Worm (Caenorhabditis elegans) whole organism, L4 larva: ENCODE results near the gene Y22D7AR.6.

Experiments used
- F10B5.3 ChIP-seq: sonication (generic microtip); optimal IDR thresholded peaks from 2 replicates; lab custom pipeline; 2016; ENCODE audit warnings: mild to moderate bottlenecking, missing genetic modification characterization, missing compliant biosample characterization
- F37D6.2 ChIP-seq: sonication (generic microtip); optimal IDR thresholded peaks from 2 replicates; lab custom pipeline; 2016; ENCODE audit warnings: mild to moderate bottlenecking, missing genetic modification characterization, missing compliant biosample characterization
- R02D3.7 ChIP-seq: fragments of 150-350 bp; sonication (generic microtip); optimal IDR thresholded peaks from 3 replicates; lab custom pipeline; 2014; ENCODE audit warnings: missing biosample characterization, missing genetic modification characterization
- Y75B8A.6 ChIP-seq: fragments of 200-800 bp; sonication (Bioruptor generic); IDR thresholded peaks from 2 replicates; pipeline ENCODE4 v1.3.6; 2022; ENCODE audit warnings: missing genetic modification reagents, missing genetic modification characterization, missing compliant biosample characterization
- ZK337.2 ChIP-seq: fragments of 200-800 bp; sonication (Bioruptor generic); IDR thresholded peaks from 2 replicates; pipeline ENCODE4 v1.3.6; 2022; ENCODE audit warnings: missing genetic modification reagents, missing genetic modification characterization, missing compliant biosample characterization
- arid-1 ChIP-seq: fragments of 200-800 bp; sonication (Bioruptor generic); conservative IDR thresholded peaks from 2 replicates; pipeline ENCODE4 v1.3.6; 2022; ENCODE audit warnings: missing genetic modification reagents, missing genetic modification characterization, missing compliant biosample characterization
- ceh-20 ChIP-seq: fragments of 200-800 bp; sonication (Bioruptor generic); IDR thresholded peaks from 2 replicates; pipeline ENCODE4 v1.3.6; 2022; ENCODE audit warnings: missing genetic modification reagents, missing genetic modification characterization, missing compliant biosample characterization
- ceh-28 ChIP-seq: fragments of 150-350 bp; optimal IDR thresholded peaks from 2 replicates; lab custom pipeline; 2014; ENCODE audit warnings: missing biosample characterization, missing genetic modification reagents, missing genetic modification characterization
- ceh-32 ChIP-seq: sonication (generic microtip); optimal IDR thresholded peaks from 2 replicates; lab custom pipeline; 2016; ENCODE audit warnings: mild to moderate bottlenecking, missing genetic modification characterization, missing compliant biosample characterization; ENCODE audit not compliant: poor library complexity
- ces-1 ChIP-seq: fragments of 150-350 bp; sonication (generic microtip); optimal IDR thresholded peaks from 4 replicates; lab custom pipeline; 2014; ENCODE audit warnings: missing biosample characterization, missing genetic modification reagents, missing genetic modification characterization
- daf-12 ChIP-seq: fragments of 150-350 bp; optimal IDR thresholded peaks from 2 replicates; lab custom pipeline; 2014; ENCODE audit warnings: missing biosample characterization, missing genetic modification reagents, missing genetic modification characterization
- daf-19 ChIP-seq: fragments of 200-800 bp; sonication (Bioruptor generic); conservative IDR thresholded peaks from 2 replicates; pipeline ENCODE4 v1.3.6; 2022; ENCODE audit warnings: missing genetic modification characterization, missing compliant biosample characterization
- dmd-6 ChIP-seq: fragments of 200-800 bp; sonication (Bioruptor generic); IDR thresholded peaks from 2 replicates; pipeline ENCODE4 v1.3.6; 2022; ENCODE audit warnings: missing genetic modification reagents, missing genetic modification characterization, missing compliant biosample characterization
- dmd-9 ChIP-seq: fragments of 200-800 bp; sonication (Bioruptor generic); IDR thresholded peaks from 2 replicates; pipeline ENCODE4 v1.3.6; 2022; ENCODE audit warnings: missing genetic modification reagents, missing genetic modification characterization, missing compliant biosample characterization
- egl-43 ChIP-seq: fragments of 200-800 bp; sonication (Bioruptor generic); IDR thresholded peaks from 2 replicates; pipeline ENCODE4 v1.3.6; 2022; ENCODE audit warnings: missing genetic modification reagents, missing genetic modification characterization, missing compliant biosample characterization
- fkh-10 ChIP-seq: fragments of 150-350 bp; optimal IDR thresholded peaks from 2 replicates; lab custom pipeline; 2014; ENCODE audit warnings: missing biosample characterization, missing genetic modification reagents, missing genetic modification characterization
- hlh-11 ChIP-seq: fragments of 200-800 bp; sonication (Bioruptor generic); optimal IDR thresholded peaks from 2 replicates; lab custom pipeline; 2018; ENCODE audit warnings: mild to moderate bottlenecking, missing genetic modification characterization, missing compliant biosample characterization
- hlh-30 ChIP-seq: sonication (generic microtip); optimal IDR thresholded peaks from 2 replicates; lab custom pipeline; 2017; ENCODE audit warnings: antibody characterized with exemption, mild to moderate bottlenecking, missing genetic modification characterization, missing compliant biosample characterization; ENCODE audit not compliant: insufficient read depth
- hmg-1.1 ChIP-seq: fragments of 200-800 bp; sonication (Bioruptor generic); IDR thresholded peaks from 2 replicates; pipeline ENCODE4 v1.3.6; 2022; ENCODE audit warnings: missing genetic modification reagents, missing genetic modification characterization, missing compliant biosample characterization
- lim-7 ChIP-seq: fragments of 200-800 bp; sonication (Bioruptor generic); IDR thresholded peaks from 2 replicates; pipeline ENCODE4 v1.3.6; 2022; ENCODE audit warnings: missing genetic modification characterization, missing compliant biosample characterization
- lin-1 ChIP-seq: fragments of 200-800 bp; sonication (Bioruptor generic); IDR thresholded peaks from 2 replicates; pipeline ENCODE4 v1.3.6; 2022; ENCODE audit warnings: missing genetic modification reagents, missing genetic modification characterization, missing compliant biosample characterization
- lin-29 ChIP-seq: fragments of 200-800 bp; sonication (Bioruptor generic); IDR thresholded peaks from 2 replicates; pipeline ENCODE4 v1.3.6; 2022; ENCODE audit warnings: missing genetic modification reagents, missing genetic modification characterization, missing compliant biosample characterization
- lin-38 ChIP-seq: fragments of 200-800 bp; sonication (Bioruptor generic); IDR thresholded peaks from 2 replicates; pipeline ENCODE4 v1.3.6; 2022; ENCODE audit warnings: missing genetic modification reagents, missing genetic modification characterization, missing compliant biosample characterization
- lir-3 ChIP-seq: sonication (generic microtip); optimal IDR thresholded peaks from 2 replicates; lab custom pipeline; 2016; ENCODE audit warnings: mild to moderate bottlenecking, missing genetic modification characterization, missing compliant biosample characterization
- lsy-2 ChIP-seq, 2 experiments: fragments of 150-350 bp in 1 of 2; sonication (generic microtip) in 1 of 2; optimal IDR thresholded peaks; 2 replicates each; lab custom pipeline; 2014 to 2017; ENCODE audit warnings: missing biosample characterization in 2 of 2, missing genetic modification characterization in 2 of 2
- madf-5 ChIP-seq, 2 experiments: fragments of 200-800 bp; sonication (Bioruptor generic); IDR thresholded peaks; 2 replicates each; pipeline ENCODE4 v1.3.6; 2022; ENCODE audit warnings: missing compliant biosample characterization in 2 of 2, missing genetic modification characterization in 2 of 2
- madf-9 ChIP-seq: fragments of 200-800 bp; sonication (Bioruptor generic); conservative IDR thresholded peaks from 2 replicates; pipeline ENCODE4 v1.3.6; 2022; ENCODE audit warnings: missing genetic modification reagents, missing genetic modification characterization, missing compliant biosample characterization
- nhr-111 ChIP-seq: fragments of 200-800 bp; sonication (Bioruptor generic); optimal IDR thresholded peaks from 2 replicates; lab custom pipeline; 2018; ENCODE audit warnings: mild to moderate bottlenecking, missing genetic modification characterization, missing compliant biosample characterization
- nhr-237 ChIP-seq: sonication (generic microtip); optimal IDR thresholded peaks from 2 replicates; lab custom pipeline; 2017; ENCODE audit warnings: missing biosample characterization, missing genetic modification characterization
- nhr-25 ChIP-seq: sonication (generic microtip); optimal IDR thresholded peaks from 2 replicates; lab custom pipeline; 2017; ENCODE audit warnings: missing genetic modification characterization, mild to moderate bottlenecking, missing compliant biosample characterization, antibody characterized with exemption, moderate library complexity, borderline replicate concordance; ENCODE audit not compliant: insufficient read depth
- nhr-28 ChIP-seq: fragments of 150-350 bp; optimal IDR thresholded peaks from 2 replicates; lab custom pipeline; 2014; ENCODE audit warnings: missing biosample characterization, missing genetic modification characterization
- nhr-42 ChIP-seq: fragments of 200-800 bp; sonication (Bioruptor generic); IDR thresholded peaks from 2 replicates; pipeline ENCODE4 v1.3.6; 2022; ENCODE audit warnings: missing genetic modification characterization, missing compliant biosample characterization
- nhr-48 ChIP-seq: sonication (generic microtip); optimal IDR thresholded peaks from 2 replicates; lab custom pipeline; 2016; ENCODE audit warnings: mild to moderate bottlenecking, missing genetic modification characterization, missing compliant biosample characterization
- nhr-76 ChIP-seq: fragments of 150-350 bp; optimal IDR thresholded peaks from 2 replicates; lab custom pipeline; 2014; ENCODE audit warnings: missing biosample characterization, missing genetic modification characterization
- nhr-77 ChIP-seq: fragments of 150-350 bp; optimal IDR thresholded peaks from 2 replicates; lab custom pipeline; 2014; ENCODE audit warnings: missing biosample characterization, missing genetic modification characterization
- pha-4 ChIP-seq, 2 experiments: fragments of 150-350 bp in 1 of 2; fragments of 200-800 bp in 1 of 2; sonication (Bioruptor generic) in 1 of 2; IDR thresholded peaks in 1 of 2; optimal IDR thresholded peaks in 1 of 2; 2 replicates each; pipeline versions ENCODE4 v1.3.6 to Lab custom; 2014 to 2022; ENCODE audit warnings: missing genetic modification characterization in 2 of 2, missing genetic modification reagents in 2 of 2, missing biosample characterization in 1 of 2, missing compliant biosample characterization in 1 of 2
- pqm-1 ChIP-seq: sonication (generic microtip); optimal IDR thresholded peaks from 2 replicates; lab custom pipeline; 2017; ENCODE audit warnings: missing biosample characterization, missing genetic modification characterization
- rbr-2 ChIP-seq: sonication (generic microtip); optimal IDR thresholded peaks from 2 replicates; lab custom pipeline; 2016; ENCODE audit warnings: missing genotype, missing genetic modification characterization, missing compliant biosample characterization
- skn-1 ChIP-seq: fragments of 150-350 bp; optimal IDR thresholded peaks from 2 replicates; lab custom pipeline; 2014; ENCODE audit warnings: missing biosample characterization, missing genetic modification characterization
- snpc-1.2 ChIP-seq: fragments of 200-800 bp; sonication (Bioruptor generic); IDR thresholded peaks from 2 replicates; pipeline ENCODE4 v1.3.6; 2022; ENCODE audit warnings: missing genetic modification reagents, missing genetic modification characterization, missing compliant biosample characterization
- snpc-4 ChIP-seq: fragments of 150-350 bp; optimal IDR thresholded peaks from 2 replicates; lab custom pipeline; 2014; ENCODE audit warnings: missing biosample characterization, missing genetic modification characterization
- spr-3 ChIP-seq: fragments of 200-800 bp; sonication (Bioruptor generic); optimal IDR thresholded peaks from 2 replicates; lab custom pipeline; 2018; ENCODE audit warnings: mild to moderate bottlenecking, missing genetic modification characterization, missing compliant biosample characterization
- tra-1 ChIP-seq: fragments of 200-800 bp; sonication (Bioruptor generic); IDR thresholded peaks from 2 replicates; pipeline ENCODE4 v1.3.6; 2022; ENCODE audit warnings: missing genetic modification reagents, missing genetic modification characterization, missing compliant biosample characterization
- unc-130 ChIP-seq: sonication (generic microtip); optimal IDR thresholded peaks from 2 replicates; lab custom pipeline; 2016; ENCODE audit warnings: missing genetic modification reagents, missing genetic modification characterization, missing compliant biosample characterization
- unc-39 ChIP-seq: sonication (generic microtip); optimal IDR thresholded peaks from 2 replicates; lab custom pipeline; 2017; ENCODE audit warnings: missing biosample characterization, missing genetic modification characterization
- vab-7 ChIP-seq: fragments of 200-800 bp; sonication (Bioruptor generic); IDR thresholded peaks from 2 replicates; pipeline ENCODE4 v1.3.6; 2022; ENCODE audit warnings: missing genetic modification reagents, missing genetic modification characterization, missing compliant biosample characterization
- zfp-2 ChIP-seq: sonication (generic microtip); optimal IDR thresholded peaks from 2 replicates; lab custom pipeline; 2016; ENCODE audit warnings: mild to moderate bottlenecking, missing genetic modification characterization, missing compliant biosample characterization
- zfp-3 ChIP-seq: fragments of 200-800 bp; sonication (Bioruptor generic); conservative IDR thresholded peaks from 2 replicates; pipeline ENCODE4 v1.3.6; 2022; ENCODE audit warnings: missing genetic modification reagents, missing genetic modification characterization, missing compliant biosample characterization
- zip-11 ChIP-seq: fragments of 200-800 bp; sonication (Bioruptor generic); IDR thresholded peaks from 2 replicates; pipeline ENCODE4 v1.3.6; 2022; ENCODE audit warnings: missing genetic modification characterization, missing compliant biosample characterization
- zip-2 ChIP-seq: fragments of 150-350 bp; optimal IDR thresholded peaks from 2 replicates; lab custom pipeline; 2014; ENCODE audit warnings: missing biosample characterization, missing genetic modification characterization
- ztf-7 ChIP-seq: fragments of 150-350 bp; optimal IDR thresholded peaks from 2 replicates; lab custom pipeline; 2014; ENCODE audit warnings: missing biosample characterization, missing genetic modification characterization

Gene Y22D7AR.6

DNA sequence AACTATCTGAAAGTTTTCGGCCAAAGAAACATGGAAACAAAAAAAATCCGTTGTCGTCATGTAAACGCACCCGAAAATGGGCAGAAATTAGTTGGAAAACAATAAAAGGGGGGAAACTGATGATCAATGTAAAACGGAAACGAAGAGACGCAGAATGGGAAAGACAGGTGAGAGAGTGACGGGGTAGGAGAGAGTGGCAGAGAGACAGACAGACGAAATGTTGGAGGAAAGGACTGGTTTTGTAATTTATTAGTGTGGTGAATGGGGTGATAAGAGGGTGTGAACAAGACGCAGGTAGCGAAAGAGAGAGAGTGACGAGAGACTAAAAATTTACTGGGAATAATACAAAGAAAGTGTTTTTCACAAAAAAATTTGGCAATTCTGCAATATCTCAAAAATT, 4.5 kb upstream of the Y22D7AR.6 start:
- TF ChIP-seq egl-43 (no peak), zfp-3 (GFP tag; lab: Robert Waterston, UW) (0 out of 2 replicates have a peak, but pooled peaks have one; percentile 44), skn-1 (tag; lab: Kevin White, UChicago) (no peak), lim-7 (GFP tag; lab: Robert Waterston, UW) (no peak), spr-3 (GFP tag; lab: Kevin White, UChicago) (no peak), arid-1 (GFP tag; lab: Robert Waterston, UW) (no peak), snpc-4 (tag; lab: Kevin White, UChicago) (no peak), Y75B8A.6 (GFP tag; lab: Robert Waterston, UW) (no peak), F10B5.3 (tag; lab: Kevin White, UChicago) (no peak), lin-1 (peak; percentile 98), ztf-7 (tag; lab: Kevin White, UChicago) (no peak), ZK337.2 (GFP tag; lab: Robert Waterston, UW) (no peak), nhr-48 (tag; lab: Kevin White, UChicago) (peak; percentile 68), lsy-2 (tag; optimal IDR thresholded peaks at IDR 0.05; lab: Kevin White, UChicago) (peak in 1 of 2 experiments; percentile 78), ceh-32 (no peak), hmg-1.1 (GFP tag; lab: Robert Waterston, UW) (peak; percentile 71), dmd-6 (GFP tag; lab: Robert Waterston, UW) (peak; percentile 94), madf-9 (GFP tag; lab: Robert Waterston, UW) (no peak), snpc-1.2 (no peak), nhr-28 (tag; lab: Kevin White, UChicago) (peak; percentile 93), unc-130 (no peak), lin-38 (no peak), daf-19 (GFP tag; lab: Robert Waterston, UW) (no peak), nhr-77 (tag; lab: Kevin White, UChicago) (peak; percentile 84), hlh-11 (peak; percentile 95), zip-2 (tag; lab: Kevin White, UChicago) (no peak), tra-1 (GFP tag; lab: Robert Waterston, UW) (peak; percentile 87), nhr-237 (tag; lab: Kevin White, UChicago) (no peak), pqm-1 (tag; lab: Kevin White, UChicago) (peak; percentile 83), hlh-30 (tag; lab: Kevin White, UChicago) (peak; percentile 84), vab-7 (no peak), ceh-20 (GFP tag; lab: Robert Waterston, UW) (peak; percentile 97), nhr-111 (GFP tag; lab: Kevin White, UChicago) (no peak), ces-1 (GFP tag; lab: Kevin White, UChicago) (no peak), fkh-10 (no peak), nhr-76 (tag; lab: Kevin White, UChicago) (no peak), zfp-2 (no peak), zip-11 (no peak), nhr-42 (GFP tag; lab: Robert Waterston, UW) (0 out of 2 replicates have a peak, but pooled peaks have one; percentile 54), rbr-2 (tag; lab: Kevin White, UChicago) (peak; percentile 63), F37D6.2 (tag; lab: Kevin White, UChicago) (no peak), pha-4 (GFP tag; IDR thresholded peaks at IDR 0.05; lab: Robert Waterston, UW) (no peak), pha-4 (tag; optimal IDR thresholded peaks at IDR 0.05; lab: Kevin White, UChicago) (no peak), unc-39 (no peak), dmd-9 (GFP tag; lab: Robert Waterston, UW) (no peak), lir-3 (tag; lab: Kevin White, UChicago) (no peak), ceh-28 (tag; lab: Kevin White, UChicago) (no peak), daf-12 (tag; lab: Kevin White, UChicago) (no peak), nhr-25 (tag; lab: Kevin White, UChicago) (no peak), lin-29 (GFP tag; lab: Robert Waterston, UW) (no peak), madf-5 (GFP tag; IDR thresholded peaks at IDR 0.05; lab: Robert Waterston, UW) (no peak), R02D3.7 (no peak)
